Comparison of ENCODE assay signal across 1 fruit fly cellular context in the genomic region with DNA sequence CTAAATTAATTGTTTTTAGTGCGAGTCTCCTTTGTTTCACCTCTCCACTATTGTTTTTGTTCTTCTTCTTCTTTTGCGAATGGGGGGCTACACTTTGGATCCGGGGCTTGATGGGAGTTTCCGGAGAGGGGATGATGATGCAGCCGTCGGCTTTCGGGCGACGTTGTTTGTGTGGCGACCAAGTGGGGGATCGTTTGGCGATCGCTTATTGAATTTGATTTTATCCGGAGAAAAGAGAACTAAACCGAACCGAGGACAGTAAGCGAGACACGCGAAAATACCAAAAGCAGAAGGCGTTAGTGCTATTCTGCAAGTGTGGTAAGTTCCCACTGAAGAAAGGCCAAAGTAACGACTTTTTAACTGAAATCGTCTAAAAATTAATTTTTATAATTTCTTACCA.
TF ChIP-seq lines count a peak whose summit lies in the region.

TSS of gene AhcyL1 (minus strand) at position 281 of the 400 bp plus-strand sequence.

TF ChIP-seq in whole organism, embryonic, 481 proteins besides CTCF, POLR2A, EP300 and RAD21 (continued from another document and continues in another):
- TF ChIP-seq BEAF-32 (GFP tag; optimal IDR thresholded peaks at IDR 0.05; lab: Kevin White, UChicago): peak; percentile 14
- TF ChIP-seq Usf (GFP tag; optimal IDR thresholded peaks at IDR 0.05; lab: Kevin White, UChicago): no peak
- no peak for TF ChIP-seq Hr3 (GFP tag; optimal IDR thresholded peaks at IDR 0.05; lab: Kevin White, UChicago)
- peak; percentile 6 for TF ChIP-seq Deaf1 (tag; optimal IDR thresholded peaks at IDR 0.05; lab: Kevin White, UChicago)
- no peak for TF ChIP-seq CG15696 (tag; optimal IDR thresholded peaks at IDR 0.05; lab: Kevin White, UChicago)
- no peak for TF ChIP-seq HmgZ (tag; optimal IDR thresholded peaks at IDR 0.05; lab: Kevin White, UChicago)
- 0 out of 2 replicates have a peak, but pooled peaks have one; percentile 8 for TF ChIP-seq CG3847 (GFP tag; IDR thresholded peaks at IDR 0.05; lab: Robert Waterston, UW)
- no peak for TF ChIP-seq CG9876 (GFP tag; optimal IDR thresholded peaks at IDR 0.05; lab: Kevin White, UChicago)
- TF ChIP-seq Hr39 (optimal IDR thresholded peaks at IDR 0.05; lab: Kevin White, UChicago): no peak
- TF ChIP-seq Mrtf (GFP tag; IDR thresholded peaks at IDR 0.05; lab: Robert Waterston, UW): no peak
- TF ChIP-seq Xrp1 (GFP tag; IDR thresholded peaks at IDR 0.05; lab: Robert Waterston, UW): no peak
- TF ChIP-seq crol (GFP tag; IDR thresholded peaks at IDR 0.05; lab: Robert Waterston, UW): no peak
- no peak for TF ChIP-seq pros (GFP tag; optimal IDR thresholded peaks at IDR 0.05; lab: Kevin White, UChicago)
- no peak for TF ChIP-seq tio (GFP tag; optimal IDR thresholded peaks at IDR 0.05; lab: Kevin White, UChicago)
- no peak for TF ChIP-seq CG8924 (tag; optimal IDR thresholded peaks at IDR 0.05; lab: Kevin White, UChicago)
- TF ChIP-seq az2 (GFP tag; optimal IDR thresholded peaks at IDR 0.05; lab: Kevin White, UChicago): no peak
- peak; percentile 4 for TF ChIP-seq CG2116 (GFP tag; optimal IDR thresholded peaks at IDR 0.05; lab: Kevin White, UChicago)
- TF ChIP-seq pzg (GFP tag; optimal IDR thresholded peaks at IDR 0.05; lab: Kevin White, UChicago): peak; percentile 60
- TF ChIP-seq crc (GFP tag; optimal IDR thresholded peaks at IDR 0.05; lab: Kevin White, UChicago): no peak
- TF ChIP-seq so (GFP tag; IDR thresholded peaks at IDR 0.05; lab: Robert Waterston, UW): no peak
- TF ChIP-seq Blimp-1 (GFP tag; optimal IDR thresholded peaks at IDR 0.05; lab: Kevin White, UChicago): no peak
- TF ChIP-seq eve (GFP tag; optimal IDR thresholded peaks at IDR 0.05; lab: Kevin White, UChicago): no peak
- TF ChIP-seq CG12299 (tag; optimal IDR thresholded peaks at IDR 0.05; lab: Kevin White, UChicago): no peak
- no peak for TF ChIP-seq Hand (GFP tag; optimal IDR thresholded peaks at IDR 0.05; lab: Kevin White, UChicago)
- TF ChIP-seq nmo (GFP tag; optimal IDR thresholded peaks at IDR 0.05; lab: Kevin White, UChicago): peak; percentile 9
- TF ChIP-seq CG9727 (GFP tag; optimal IDR thresholded peaks at IDR 0.05; lab: Kevin White, UChicago): no peak
- TF ChIP-seq CG10147 (GFP tag; optimal IDR thresholded peaks at IDR 0.05; lab: Kevin White, UChicago): peak; percentile 8
- TF ChIP-seq CG31224 (GFP tag; IDR thresholded peaks at IDR 0.05; lab: Robert Waterston, UW): no peak
- no peak for TF ChIP-seq sc (optimal IDR thresholded peaks at IDR 0.05; lab: Kevin White, UChicago)
- TF ChIP-seq sc (GFP tag; optimal IDR thresholded peaks at IDR 0.05; lab: Kevin White, UChicago): no peak
- TF ChIP-seq maf-S (GFP tag; optimal IDR thresholded peaks at IDR 0.05; lab: Kevin White, UChicago): no peak
- no peak for TF ChIP-seq ssp (GFP tag; IDR thresholded peaks at IDR 0.05; lab: Robert Waterston, UW)
- peak in 1 of 2 experiments; percentile 31 for TF ChIP-seq crp (GFP tag; optimal IDR thresholded peaks at IDR 0.05; lab: Kevin White, UChicago)
- no peak for TF ChIP-seq CG10543 (GFP tag; optimal IDR thresholded peaks at IDR 0.05; lab: Kevin White, UChicago)
- TF ChIP-seq CG4282 (GFP tag; optimal IDR thresholded peaks at IDR 0.05; lab: Kevin White, UChicago): no peak
- TF ChIP-seq gcm (GFP tag; optimal IDR thresholded peaks at IDR 0.05; lab: Kevin White, UChicago): no peak
- no peak for TF ChIP-seq CG34224 (GFP tag; IDR thresholded peaks at IDR 0.05; lab: Robert Waterston, UW; ENCODE audit: partially characterized antibody)
- TF ChIP-seq CG3065 (GFP tag; optimal IDR thresholded peaks at IDR 0.05; lab: Kevin White, UChicago): no peak
- TF ChIP-seq Dbx (GFP tag; IDR thresholded peaks at IDR 0.05; lab: Robert Waterston, UW): no peak
- TF ChIP-seq CG15073 (GFP tag; optimal IDR thresholded peaks at IDR 0.05; lab: Kevin White, UChicago): no peak
- no peak for TF ChIP-seq gcm2 (GFP tag; optimal IDR thresholded peaks at IDR 0.05; lab: Kevin White, UChicago)
- no peak for TF ChIP-seq HmgD (GFP tag; optimal IDR thresholded peaks at IDR 0.05; lab: Kevin White, UChicago)
- TF ChIP-seq Atf-2 (GFP tag; optimal IDR thresholded peaks at IDR 0.05; lab: Kevin White, UChicago): no peak
- TF ChIP-seq Hmr (GFP tag; optimal IDR thresholded peaks at IDR 0.05; lab: Kevin White, UChicago): no peak
- no peak for TF ChIP-seq BtbVII (GFP tag; optimal IDR thresholded peaks at IDR 0.05; lab: Kevin White, UChicago)
- TF ChIP-seq CG18262 (tag; optimal IDR thresholded peaks at IDR 0.05; lab: Kevin White, UChicago): no peak
- TF ChIP-seq CG3407 (GFP tag; optimal IDR thresholded peaks at IDR 0.05; lab: Kevin White, UChicago): no peak
- no peak for TF ChIP-seq Rx (GFP tag; IDR thresholded peaks at IDR 0.05; lab: Robert Waterston, UW)
- TF ChIP-seq CG33557 (GFP tag; optimal IDR thresholded peaks at IDR 0.05; lab: Kevin White, UChicago): no peak
- peak; percentile 93 for TF ChIP-seq CG17385 (GFP tag; optimal IDR thresholded peaks at IDR 0.05; lab: Kevin White, UChicago)
- no peak for TF ChIP-seq Fer1 (GFP tag; optimal IDR thresholded peaks at IDR 0.05; lab: Kevin White, UChicago)
- peak; percentile 91 for TF ChIP-seq Myb (GFP tag; optimal IDR thresholded peaks at IDR 0.05; lab: Kevin White, UChicago)
- TF ChIP-seq Hr78 (GFP tag; optimal IDR thresholded peaks at IDR 0.05; lab: Kevin White, UChicago): peak in 1 of 2 experiments; percentile 82
- no peak for TF ChIP-seq shn (GFP tag; optimal IDR thresholded peaks at IDR 0.05; lab: Kevin White, UChicago)
- TF ChIP-seq CG34422 (GFP tag; IDR thresholded peaks at IDR 0.05; lab: Robert Waterston, UW): peak; percentile 40; the same call in 1 of the 3 replicates
- no peak for TF ChIP-seq schlank (tag; optimal IDR thresholded peaks at IDR 0.05; lab: Kevin White, UChicago)
- TF ChIP-seq CG16815 (GFP tag; optimal IDR thresholded peaks at IDR 0.05; lab: Kevin White, UChicago): no peak
- no peak for TF ChIP-seq br (optimal IDR thresholded peaks at IDR 0.05; lab: Kevin White, UChicago)
- peak; percentile 80 for TF ChIP-seq CG3995 (GFP tag; optimal IDR thresholded peaks at IDR 0.05; lab: Kevin White, UChicago)
- no peak for TF ChIP-seq toy (GFP tag; IDR thresholded peaks at IDR 0.05; lab: Robert Waterston, UW)
- no peak for TF ChIP-seq tin (GFP tag; optimal IDR thresholded peaks at IDR 0.05; lab: Kevin White, UChicago)
- no peak for TF ChIP-seq Atf6 (GFP tag; IDR thresholded peaks at IDR 0.05; lab: Robert Waterston, UW)
- TF ChIP-seq stwl (tag; optimal IDR thresholded peaks at IDR 0.05; lab: Kevin White, UChicago): peak; percentile 50
- TF ChIP-seq tll (GFP tag; optimal IDR thresholded peaks at IDR 0.05; lab: Kevin White, UChicago): no peak
- TF ChIP-seq YL-1 (GFP tag; optimal IDR thresholded peaks at IDR 0.05; lab: Kevin White, UChicago): peak; percentile 27
- no peak for TF ChIP-seq vnd (GFP tag; IDR thresholded peaks at IDR 0.05; lab: Robert Waterston, UW; ENCODE audit: partially characterized antibody)
- TF ChIP-seq ase (GFP tag; IDR thresholded peaks at IDR 0.05; lab: Robert Waterston, UW): no peak
- TF ChIP-seq CG1832 (GFP tag; optimal IDR thresholded peaks at IDR 0.05; lab: Kevin White, UChicago): no peak
- no peak for TF ChIP-seq ash1 (GFP tag; optimal IDR thresholded peaks at IDR 0.05; lab: Kevin White, UChicago)
- no peak for TF ChIP-seq Poxn (GFP tag; IDR thresholded peaks at IDR 0.05; lab: Robert Waterston, UW)
- no peak for TF ChIP-seq CG8290 (GFP tag; optimal IDR thresholded peaks at IDR 0.05; lab: Kevin White, UChicago)
- TF ChIP-seq CG8290 (tag; optimal IDR thresholded peaks at IDR 0.05; lab: Kevin White, UChicago): no peak
- no peak for TF ChIP-seq salm (tag; optimal IDR thresholded peaks at IDR 0.05; lab: Kevin White, UChicago)
- TF ChIP-seq Ptx1 (GFP tag; IDR thresholded peaks at IDR 0.05; lab: Robert Waterston, UW): no peak
- peak; percentile 40 for TF ChIP-seq CG14710 (tag; optimal IDR thresholded peaks at IDR 0.05; lab: Kevin White, UChicago)
- peak; percentile 22 for TF ChIP-seq CG34376 (GFP tag; optimal IDR thresholded peaks at IDR 0.05; lab: Kevin White, UChicago)
- peak; percentile 89 for TF ChIP-seq CG4617 (GFP tag; optimal IDR thresholded peaks at IDR 0.05; lab: Kevin White, UChicago; ENCODE audit: borderline replicate concordance)
- no peak for TF ChIP-seq CG12659 (GFP tag; optimal IDR thresholded peaks at IDR 0.05; lab: Kevin White, UChicago)
- no peak for TF ChIP-seq CG4854 (GFP tag; optimal IDR thresholded peaks at IDR 0.05; lab: Kevin White, UChicago)
- TF ChIP-seq H15 (GFP tag; IDR thresholded peaks at IDR 0.05; lab: Robert Waterston, UW): no peak
- TF ChIP-seq wdn (GFP tag; IDR thresholded peaks at IDR 0.05; lab: Robert Waterston, UW): no peak
- TF ChIP-seq peb (GFP tag; IDR thresholded peaks at IDR 0.05; lab: Robert Waterston, UW): no peak
- no peak for TF ChIP-seq pho (GFP tag; optimal IDR thresholded peaks at IDR 0.05; lab: Kevin White, UChicago)
- no peak for TF ChIP-seq CG7271 (tag; optimal IDR thresholded peaks at IDR 0.05; lab: Kevin White, UChicago)
- no peak for TF ChIP-seq CG1529 (GFP tag; optimal IDR thresholded peaks at IDR 0.05; lab: Kevin White, UChicago)
- TF ChIP-seq CG11696 (GFP tag; IDR thresholded peaks at IDR 0.05; lab: Robert Waterston, UW): no peak
- no peak for TF ChIP-seq unc-4 (GFP tag; IDR thresholded peaks at IDR 0.05; lab: Robert Waterston, UW; ENCODE audit: partially characterized antibody)
- TF ChIP-seq Hmx (GFP tag; optimal IDR thresholded peaks at IDR 0.05; lab: Kevin White, UChicago): no peak
- TF ChIP-seq bowl (GFP tag; IDR thresholded peaks at IDR 0.05; lab: Robert Waterston, UW): no peak
- TF ChIP-seq CG17612 (GFP tag; IDR thresholded peaks at IDR 0.05; lab: Robert Waterston, UW): no peak
- no peak for TF ChIP-seq CG43689 (GFP tag; IDR thresholded peaks at IDR 0.05; lab: Robert Waterston, UW)
- no peak for TF ChIP-seq CG7556 (GFP tag; optimal IDR thresholded peaks at IDR 0.05; lab: Kevin White, UChicago)
- 0 out of 2 replicates have a peak, but pooled peaks have one; percentile 51 for TF ChIP-seq sna (GFP tag; IDR thresholded peaks at IDR 0.05; lab: Robert Waterston, UW; ENCODE audit: partially characterized antibody)
- TF ChIP-seq CG9797 (GFP tag; optimal IDR thresholded peaks at IDR 0.05; lab: Kevin White, UChicago): peak; percentile 78
- TF ChIP-seq sob (GFP tag; IDR thresholded peaks at IDR 0.05; lab: Robert Waterston, UW): no peak
- peak; percentile 27 for TF ChIP-seq CG15514 (GFP tag; optimal IDR thresholded peaks at IDR 0.05; lab: Kevin White, UChicago)
- no peak for TF ChIP-seq sens-2 (GFP tag; IDR thresholded peaks at IDR 0.05; lab: Robert Waterston, UW)
- TF ChIP-seq twi (tag; optimal IDR thresholded peaks at IDR 0.05; lab: Kevin White, UChicago): no peak
- no peak for TF ChIP-seq stc (GFP tag; IDR thresholded peaks at IDR 0.05; lab: Robert Waterston, UW)
- no peak for TF ChIP-seq Eip74EF (GFP tag; optimal IDR thresholded peaks at IDR 0.05; lab: Kevin White, UChicago)
- no peak for TF ChIP-seq Adf1 (GFP tag; IDR thresholded peaks at IDR 0.05; lab: Robert Waterston, UW)
- no peak for TF ChIP-seq Nf-YA (GFP tag; IDR thresholded peaks at IDR 0.05; lab: Robert Waterston, UW)
- TF ChIP-seq Side (GFP tag; optimal IDR thresholded peaks at IDR 0.05; lab: Kevin White, UChicago): no peak
- TF ChIP-seq jing (GFP tag; optimal IDR thresholded peaks at IDR 0.05; lab: Kevin White, UChicago): no peak
- no peak for TF ChIP-seq ATbp (GFP tag; optimal IDR thresholded peaks at IDR 0.05; lab: Kevin White, UChicago)
- no peak for TF ChIP-seq CG12155 (GFP tag; optimal IDR thresholded peaks at IDR 0.05; lab: Kevin White, UChicago)
- no peak for TF ChIP-seq Doc3 (GFP tag; IDR thresholded peaks at IDR 0.05; lab: Robert Waterston, UW; ENCODE audit: partially characterized antibody)
- TF ChIP-seq Ets65A (GFP tag; lab: Kevin White, UChicago): no peak
- no peak for TF ChIP-seq ems (GFP tag; optimal IDR thresholded peaks at IDR 0.05; lab: Kevin White, UChicago)
- TF ChIP-seq Jarid2 (GFP tag; optimal IDR thresholded peaks at IDR 0.05; lab: Kevin White, UChicago): no peak
- no peak for TF ChIP-seq CG17912 (GFP tag; optimal IDR thresholded peaks at IDR 0.05; lab: Kevin White, UChicago)
- no peak for TF ChIP-seq lola (GFP tag; optimal IDR thresholded peaks at IDR 0.05; lab: Kevin White, UChicago)
- no peak for TF ChIP-seq CG18599 (GFP tag; optimal IDR thresholded peaks at IDR 0.05; lab: Kevin White, UChicago)
- no peak for TF ChIP-seq mam (GFP tag; optimal IDR thresholded peaks at IDR 0.05; lab: Kevin White, UChicago)
- TF ChIP-seq ci (GFP tag; IDR thresholded peaks at IDR 0.05; lab: Robert Waterston, UW): no peak
- no peak for TF ChIP-seq gem (tag; optimal IDR thresholded peaks at IDR 0.05; lab: Kevin White, UChicago)
- TF ChIP-seq fru (optimal IDR thresholded peaks at IDR 0.05; lab: Kevin White, UChicago): no peak
- TF ChIP-seq CG17361 (GFP tag; IDR thresholded peaks at IDR 0.05; lab: Robert Waterston, UW): no peak
- no peak for TF ChIP-seq CG30431 (GFP tag; optimal IDR thresholded peaks at IDR 0.05; lab: Kevin White, UChicago)
- no peak for TF ChIP-seq CG4360 (GFP tag; IDR thresholded peaks at IDR 0.05; lab: Robert Waterston, UW)
- no peak for TF ChIP-seq CG3281 (GFP tag; optimal IDR thresholded peaks at IDR 0.05; lab: Kevin White, UChicago)
- no peak for TF ChIP-seq oc (tag; optimal IDR thresholded peaks at IDR 0.05; lab: Kevin White, UChicago)
- TF ChIP-seq bsh (GFP tag; optimal IDR thresholded peaks at IDR 0.05; lab: Kevin White, UChicago): no peak
- no peak for TF ChIP-seq cwo (GFP tag; optimal IDR thresholded peaks at IDR 0.05; lab: Kevin White, UChicago)
- TF ChIP-seq TFAM (GFP tag; optimal IDR thresholded peaks at IDR 0.05; lab: Kevin White, UChicago): no peak
- no peak for TF ChIP-seq B-H1 (GFP tag; IDR thresholded peaks at IDR 0.05; lab: Robert Waterston, UW)
- no peak for TF ChIP-seq pfk (GFP tag; optimal IDR thresholded peaks at IDR 0.05; lab: Kevin White, UChicago)
- TF ChIP-seq CG17829 (tag; optimal IDR thresholded peaks at IDR 0.05; lab: Kevin White, UChicago): peak; percentile 16
- TF ChIP-seq Bdp1 (GFP tag; optimal IDR thresholded peaks at IDR 0.05; lab: Kevin White, UChicago): no peak
- TF ChIP-seq onecut (GFP tag; IDR thresholded peaks at IDR 0.05; lab: Robert Waterston, UW): no peak
- no peak for TF ChIP-seq B-H2 (GFP tag; optimal IDR thresholded peaks at IDR 0.05; lab: Kevin White, UChicago)
- no peak for TF ChIP-seq Pdp1 (GFP tag; optimal IDR thresholded peaks at IDR 0.05; lab: Kevin White, UChicago)
- TF ChIP-seq h (optimal IDR thresholded peaks at IDR 0.05; lab: Kevin White, UChicago): no peak
- TF ChIP-seq Dll (GFP tag; IDR thresholded peaks at IDR 0.05; lab: Robert Waterston, UW; ENCODE audit: partially characterized antibody): peak; percentile 37; the same call in 1 of the 4 replicates
